Worm (Caenorhabditis elegans) whole organism, L1 larva: ENCODE results near the gene smut-1.

Experiments used
- C04F5.9 ChIP-seq: sonication (generic microtip); optimal IDR thresholded peaks from 2 replicates; lab custom pipeline; 2016; ENCODE audit warnings: missing genetic modification characterization, missing compliant biosample characterization
- egl-27 ChIP-seq, 2 experiments: fragments of 150-350 bp in 1 of 2; sonication (generic microtip); optimal IDR thresholded peaks; 3 replicates each; lab custom pipeline; 2017 to 2018; ENCODE audit warnings: missing biosample characterization in 2 of 2, missing genetic modification characterization in 2 of 2, missing genetic modification reagents in 2 of 2
- elt-2 ChIP-seq: sonication (generic microtip); optimal IDR thresholded peaks from 2 replicates; lab custom pipeline; 2016; ENCODE audit warnings: missing genetic modification characterization, mild to moderate bottlenecking, inconsistent platforms, missing compliant biosample characterization, missing genetic modification reagents
- elt-3 ChIP-seq, 6 experiments: fragments of 150-350 bp in 1 of 6; sonication (generic microtip); optimal IDR thresholded peaks; 2 replicates each; lab custom pipeline; 2017 to 2018; ENCODE audit warnings: missing biosample characterization in 6 of 6, missing genetic modification characterization in 6 of 6, inconsistent platforms in 1 of 6
- nhr-11 ChIP-seq: fragments of 150-350 bp; optimal IDR thresholded peaks from 2 replicates; lab custom pipeline; 2014; ENCODE audit warnings: missing biosample characterization, missing genetic modification characterization
- pqm-1 ChIP-seq: sonication (generic microtip); optimal IDR thresholded peaks from 3 replicates; lab custom pipeline; 2017; ENCODE audit warnings: missing biosample characterization, missing genetic modification characterization
- unc-86 ChIP-seq: sonication (generic microtip); optimal IDR thresholded peaks from 2 replicates; lab custom pipeline; 2016; ENCODE audit warnings: missing genetic modification characterization, missing compliant biosample characterization
- zag-1 ChIP-seq: fragments of 150-350 bp; optimal IDR thresholded peaks from 2 replicates; lab custom pipeline; 2014; ENCODE audit warnings: missing biosample characterization, missing genetic modification characterization

ce11 chrV:6051159-6051558 lies 45.7 kb upstream of the smut-1 start, which contains the start of gene jamp-1:
- TF ChIP-seq zag-1 (tag; lab: Kevin White, UChicago) (no peak), egl-27 (tag; optimal IDR thresholded peaks at IDR 0.05; lab: Kevin White, UChicago) (no peak), unc-86 (no peak), C04F5.9 (tag; lab: Kevin White, UChicago) (no peak), elt-3 (tag; optimal IDR thresholded peaks at IDR 0.05; lab: Kevin White, UChicago) (no peak), nhr-11 (tag; lab: Kevin White, UChicago) (no peak), pqm-1 (tag; lab: Kevin White, UChicago) (no peak), elt-2 (tag; lab: Kevin White, UChicago) (no peak)
